Worm (Caenorhabditis elegans) whole organism, L2 larva: Measurements from ENCODE around the gene abu-7.

Experiments used
- R02D3.7 ChIP-seq: fragments of 150-350 bp; optimal IDR thresholded peaks from 2 replicates; lab custom pipeline; 2014; ENCODE audit warnings: missing biosample characterization, missing genetic modification characterization
- ama-1 ChIP-seq: fragments of 150-350 bp; optimal IDR thresholded peaks from 2 replicates; lab custom pipeline; 2018; ENCODE audit warnings: inconsistent platforms
- dmd-4 ChIP-seq: sonication (generic microtip); optimal IDR thresholded peaks from 2 replicates; lab custom pipeline; 2017; ENCODE audit warnings: missing biosample characterization, missing genetic modification characterization
- egl-27 ChIP-seq: sonication (generic microtip); optimal IDR thresholded peaks from 3 replicates; lab custom pipeline; 2017; ENCODE audit warnings: missing biosample characterization, missing genetic modification reagents, missing genetic modification characterization
- elt-1 ChIP-seq: fragments of 150-350 bp; optimal IDR thresholded peaks from 2 replicates; lab custom pipeline; 2014; ENCODE audit warnings: missing biosample characterization, missing genetic modification characterization
- lsy-2 ChIP-seq, 2 experiments: fragments of 150-350 bp in 1 of 2; sonication (generic microtip) in 1 of 2; optimal IDR thresholded peaks; 2 replicates each; lab custom pipeline; 2014 to 2017; ENCODE audit warnings: missing biosample characterization in 2 of 2, missing genetic modification characterization in 2 of 2
- nhr-10 ChIP-seq: sonication (generic microtip); optimal IDR thresholded peaks from 2 replicates; lab custom pipeline; 2017; ENCODE audit warnings: missing biosample characterization, missing genetic modification characterization
- nhr-12 ChIP-seq: fragments of 150-350 bp; optimal IDR thresholded peaks from 2 replicates; lab custom pipeline; 2014; ENCODE audit warnings: missing biosample characterization, missing genetic modification characterization
- nhr-237 ChIP-seq: fragments of 150-350 bp; optimal IDR thresholded peaks from 2 replicates; lab custom pipeline; 2014; ENCODE audit warnings: missing biosample characterization, missing genetic modification characterization
- unc-39 ChIP-seq: fragments of 150-350 bp; optimal IDR thresholded peaks from 2 replicates; lab custom pipeline; 2014; ENCODE audit warnings: missing biosample characterization, missing genetic modification characterization
- unc-62 ChIP-seq: fragments of 150-350 bp; optimal IDR thresholded peaks from 2 replicates; lab custom pipeline; 2014; ENCODE audit warnings: missing biosample characterization, missing genetic modification reagents, missing genetic modification characterization
- zag-1 ChIP-seq: fragments of 150-350 bp; optimal IDR thresholded peaks from 2 replicates; lab custom pipeline; 2014; ENCODE audit warnings: missing biosample characterization, missing genetic modification characterization

- TF ChIP-seq R02D3.7 (tag; lab: Kevin White, UChicago) (no peak), nhr-12 (tag; lab: Kevin White, UChicago) (no peak), ama-1 (lab: Kevin White, UChicago) (no peak), lsy-2 (tag; optimal IDR thresholded peaks at IDR 0.05; lab: Kevin White, UChicago) (no peak), unc-62 (no peak), unc-39 (no peak), zag-1 (tag; lab: Kevin White, UChicago) (no peak), nhr-10 (no peak), elt-1 (tag; lab: Kevin White, UChicago) (no peak), nhr-237 (tag; lab: Kevin White, UChicago) (no peak), dmd-4 (tag; lab: Kevin White, UChicago) (no peak), egl-27 (no peak)
Measured at ce11 chrV:5143785-5144184, 20.8 kb downstream of the abu-7 start, which contains the start of gene srh-129.
